Worm (Caenorhabditis elegans) whole organism, late embryonic: Measurements from ENCODE around the gene thn-5.

Experiments
- C38D4.7 ChIP-seq: fragments of 200-800 bp; sonication (Bioruptor generic); optimal IDR thresholded peaks from 2 replicates; lab custom pipeline; 2018; ENCODE audit warnings: mild to moderate bottlenecking, missing genetic modification characterization, moderate library complexity, missing compliant biosample characterization
- K02D7.2 ChIP-seq: sonication (generic microtip); optimal IDR thresholded peaks from 2 replicates; lab custom pipeline; 2017; ENCODE audit warnings: mild to moderate bottlenecking, missing genetic modification characterization, missing compliant biosample characterization
- K09A11.1 ChIP-seq: sonication (generic microtip); optimal IDR thresholded peaks from 2 replicates; lab custom pipeline; 2017; ENCODE audit warnings: antibody characterized with exemption, mild to moderate bottlenecking, missing genetic modification characterization, missing compliant biosample characterization; ENCODE audit not compliant: insufficient read depth
- T23F11.4 ChIP-seq: fragments of 200-800 bp; sonication (Bioruptor generic); optimal IDR thresholded peaks from 2 replicates; lab custom pipeline; 2018; ENCODE audit warnings: mild to moderate bottlenecking, missing genetic modification characterization, missing compliant biosample characterization
- ahr-1 ChIP-seq: sonication (generic microtip); optimal IDR thresholded peaks from 2 replicates; lab custom pipeline; 2016; ENCODE audit warnings: missing genetic modification characterization, missing compliant biosample characterization
- ama-1 ChIP-seq: fragments of 150-350 bp; optimal IDR thresholded peaks from 2 replicates; lab custom pipeline; 2014
- ceh-14 ChIP-seq: sonication (generic microtip); optimal IDR thresholded peaks from 2 replicates; lab custom pipeline; 2016; ENCODE audit warnings: missing genotype, missing genetic modification characterization, missing compliant biosample characterization
- ceh-19 ChIP-seq: fragments of 200-800 bp; sonication (Bioruptor generic); optimal IDR thresholded peaks from 2 replicates; lab custom pipeline; 2018; ENCODE audit warnings: mild to moderate bottlenecking, missing genetic modification characterization, missing compliant biosample characterization
- ceh-24 ChIP-seq: sonication (generic microtip); optimal IDR thresholded peaks from 2 replicates; lab custom pipeline; 2016; ENCODE audit warnings: mild to moderate bottlenecking, missing genetic modification characterization, missing compliant biosample characterization
- ceh-30 ChIP-seq: fragments of 150-350 bp; optimal IDR thresholded peaks from 2 replicates; lab custom pipeline; 2014; ENCODE audit warnings: missing biosample characterization, missing genetic modification characterization
- ceh-31 ChIP-seq: sonication (generic microtip); optimal IDR thresholded peaks from 2 replicates; lab custom pipeline; 2016; ENCODE audit warnings: missing genetic modification characterization, missing compliant biosample characterization
- ceh-45 ChIP-seq: fragments of 200-800 bp; sonication (Bioruptor generic); IDR thresholded peaks from 2 replicates; pipeline ENCODE4 v1.3.6; 2022; ENCODE audit warnings: missing genetic modification reagents, missing genetic modification characterization, missing compliant biosample characterization
- ceh-6 ChIP-seq: fragments of 200-800 bp; sonication (Bioruptor generic); optimal IDR thresholded peaks from 2 replicates; lab custom pipeline; 2018; ENCODE audit warnings: mild to moderate bottlenecking, missing genetic modification characterization, missing compliant biosample characterization
- dve-1 ChIP-seq: sonication (generic microtip); optimal IDR thresholded peaks from 2 replicates; lab custom pipeline; 2017; ENCODE audit warnings: antibody characterized with exemption, mild to moderate bottlenecking, missing genetic modification characterization, missing compliant biosample characterization
- elt-2 ChIP-seq: sonication (generic microtip); optimal IDR thresholded peaks from 2 replicates; lab custom pipeline; 2016; ENCODE audit warnings: missing genetic modification reagents, missing genetic modification characterization, missing compliant biosample characterization
- elt-4 ChIP-seq: sonication (generic microtip); optimal IDR thresholded peaks from 2 replicates; lab custom pipeline; 2016; ENCODE audit warnings: missing genetic modification characterization, missing compliant biosample characterization
- fax-1 ChIP-seq: sonication (generic microtip); optimal IDR thresholded peaks from 2 replicates; lab custom pipeline; 2016; ENCODE audit warnings: missing genotype, missing genetic modification characterization, missing compliant biosample characterization
- fkh-6 ChIP-seq: sonication (generic microtip); optimal IDR thresholded peaks from 2 replicates; lab custom pipeline; 2016; ENCODE audit warnings: missing genetic modification characterization, missing compliant biosample characterization
- gmeb-2 ChIP-seq: sonication (generic microtip); optimal IDR thresholded peaks from 2 replicates; lab custom pipeline; 2016; ENCODE audit warnings: missing genetic modification characterization, inconsistent platforms, missing compliant biosample characterization
- hlh-15 ChIP-seq: sonication (generic microtip); optimal IDR thresholded peaks from 2 replicates; lab custom pipeline; 2016; ENCODE audit warnings: missing genetic modification characterization, missing compliant biosample characterization
- lin-11 ChIP-seq: fragments of 200-800 bp; sonication (Bioruptor generic); optimal IDR thresholded peaks from 2 replicates; lab custom pipeline; 2018; ENCODE audit warnings: mild to moderate bottlenecking, missing genetic modification characterization, missing compliant biosample characterization
- madf-2 ChIP-seq: sonication (generic microtip); optimal IDR thresholded peaks from 2 replicates; lab custom pipeline; 2017; ENCODE audit warnings: missing genetic modification characterization, missing compliant biosample characterization
- mec-3 ChIP-seq: sonication (generic microtip); optimal IDR thresholded peaks from 2 replicates; lab custom pipeline; 2016; ENCODE audit warnings: borderline replicate concordance, missing genetic modification characterization, missing compliant biosample characterization
- nfya-1 ChIP-seq: sonication (generic microtip); optimal IDR thresholded peaks from 2 replicates; lab custom pipeline; 2017; ENCODE audit warnings: missing genetic modification characterization, mild to moderate bottlenecking, missing compliant biosample characterization, antibody characterized with exemption, moderate library complexity
- npax-4 ChIP-seq: sonication (generic microtip); optimal IDR thresholded peaks from 2 replicates; lab custom pipeline; 2016; ENCODE audit warnings: missing genetic modification characterization, missing compliant biosample characterization
- odd-2 ChIP-seq: sonication (generic microtip); optimal IDR thresholded peaks from 2 replicates; lab custom pipeline; 2017; ENCODE audit warnings: antibody characterized with exemption, mild to moderate bottlenecking, missing genetic modification characterization, missing compliant biosample characterization
- pag-3 ChIP-seq: sonication (generic microtip); optimal IDR thresholded peaks from 2 replicates; lab custom pipeline; 2016; ENCODE audit warnings: missing compliant biosample characterization, missing genetic modification characterization, borderline replicate concordance
- pat-9 ChIP-seq: fragments of 200-800 bp; sonication (Bioruptor generic); optimal IDR thresholded peaks from 2 replicates; lab custom pipeline; 2018; ENCODE audit warnings: mild to moderate bottlenecking, missing genetic modification characterization, moderate library complexity, missing compliant biosample characterization
- pax-1 ChIP-seq: fragments of 150-350 bp; optimal IDR thresholded peaks from 2 replicates; lab custom pipeline; 2014; ENCODE audit warnings: missing biosample characterization, missing genetic modification characterization
- pha-4 ChIP-seq: fragments of 150-350 bp; optimal IDR thresholded peaks from 2 replicates; lab custom pipeline; 2018; ENCODE audit warnings: missing biosample characterization, missing genetic modification reagents, missing genetic modification characterization
- pqm-1 ChIP-seq: sonication (generic microtip); optimal IDR thresholded peaks from 2 replicates; lab custom pipeline; 2016; ENCODE audit warnings: missing genetic modification characterization, missing compliant biosample characterization
- pros-1 ChIP-seq: fragments of 150-350 bp; optimal IDR thresholded peaks from 2 replicates; lab custom pipeline; 2014; ENCODE audit warnings: missing biosample characterization, missing genetic modification reagents, missing genetic modification characterization
- ref-2 ChIP-seq: sonication (generic microtip); optimal IDR thresholded peaks from 2 replicates; lab custom pipeline; 2016; ENCODE audit warnings: missing genetic modification characterization, missing compliant biosample characterization
- sdc-2 ChIP-seq: sonication (generic microtip); optimal IDR thresholded peaks from 2 replicates; lab custom pipeline; 2016; ENCODE audit warnings: missing genotype, missing genetic modification characterization, missing compliant biosample characterization
- tbx-2 ChIP-seq: sonication (generic microtip); optimal IDR thresholded peaks from 2 replicates; lab custom pipeline; 2016; ENCODE audit warnings: missing genetic modification characterization, missing compliant biosample characterization
- ttx-3 ChIP-seq: sonication (generic microtip); optimal IDR thresholded peaks from 2 replicates; lab custom pipeline; 2016; ENCODE audit warnings: missing genetic modification reagents, missing genetic modification characterization, missing compliant biosample characterization
- unc-42 ChIP-seq: sonication (generic microtip); optimal IDR thresholded peaks from 2 replicates; lab custom pipeline; 2016; ENCODE audit warnings: missing genotype, missing genetic modification characterization, missing compliant biosample characterization
- unc-55 ChIP-seq: sonication (generic microtip); optimal IDR thresholded peaks from 2 replicates; lab custom pipeline; 2017; ENCODE audit warnings: missing biosample characterization, missing genetic modification reagents, missing genetic modification characterization
- zip-5 ChIP-seq: sonication (generic microtip); optimal IDR thresholded peaks from 2 replicates; lab custom pipeline; 2016; ENCODE audit warnings: missing genetic modification characterization, missing compliant biosample characterization
- ztf-16 ChIP-seq: sonication (generic microtip); optimal IDR thresholded peaks from 2 replicates; lab custom pipeline; 2017; ENCODE audit warnings: missing genetic modification characterization, missing compliant biosample characterization

thn-5 gene

ce11 chrIV:5272518-5272917 is 41.9 kb downstream of the thn-5 start, which contains the start of gene F36H12.3:
TSS of gene F36H12.3 (plus strand) at chrIV:5272818.
- no peak for TF ChIP-seq hlh-15 (tag; lab: Kevin White, UChicago)
- no peak for TF ChIP-seq K09A11.1 (tag; lab: Kevin White, UChicago)
- no peak for TF ChIP-seq fkh-6 (tag; lab: Kevin White, UChicago)
- TF ChIP-seq ref-2 = no peak
- TF ChIP-seq K02D7.2 (tag; lab: Kevin White, UChicago) = no peak
- no peak for TF ChIP-seq lin-11 (tag; lab: Kevin White, UChicago)
- TF ChIP-seq ceh-19 (GFP tag; lab: Kevin White, UChicago) = no peak
- TF ChIP-seq pqm-1 = no peak
- TF ChIP-seq npax-4 (tag; lab: Kevin White, UChicago) = no peak
- no peak for TF ChIP-seq ahr-1 (tag; lab: Kevin White, UChicago)
- no peak for TF ChIP-seq pha-4 (tag; lab: Kevin White, UChicago)
- TF ChIP-seq elt-2 = no peak
- no peak for TF ChIP-seq unc-42 (tag; lab: Kevin White, UChicago)
- no peak for TF ChIP-seq pax-1 (tag; lab: Kevin White, UChicago)
- TF ChIP-seq zip-5 (tag; lab: Kevin White, UChicago) = no peak
- no peak for TF ChIP-seq ttx-3 (tag; lab: Kevin White, UChicago)
- no peak for TF ChIP-seq C38D4.7 (GFP tag; lab: Kevin White, UChicago)
- no peak for TF ChIP-seq ceh-6

ce11 chrIV:5273385-5273784 is 42.8 kb downstream of the thn-5 start:
- no peak for TF ChIP-seq madf-2 (tag; lab: Kevin White, UChicago)
- TF ChIP-seq elt-2 = peak; percentile 70

ce11 chrIV:5274123-5274581 is 43.5 kb downstream of the thn-5 start, which contains the start of gene slfl-4:
TSS of gene slfl-4 (plus strand) at chrIV:5274531.
- TF ChIP-seq fax-1 (tag; lab: Kevin White, UChicago) = no peak
- no peak for TF ChIP-seq K09A11.1 (tag; lab: Kevin White, UChicago)
- no peak for TF ChIP-seq ahr-1 (tag; lab: Kevin White, UChicago)
- TF ChIP-seq ama-1 (lab: Kevin White, UChicago) = no peak
- TF ChIP-seq ceh-14 (tag; lab: Kevin White, UChicago) = no peak
- no peak for TF ChIP-seq tbx-2 (tag; lab: Kevin White, UChicago)
- TF ChIP-seq, all 69 proteins: peak for 0

- TF ChIP-seq tbx-2 (tag; lab: Kevin White, UChicago) = no peak
- TF ChIP-seq nfya-1 (tag; lab: Kevin White, UChicago) = no peak
- no peak for TF ChIP-seq odd-2 (tag; lab: Kevin White, UChicago)
- no peak for TF ChIP-seq pat-9 (tag; lab: Kevin White, UChicago)
- TF ChIP-seq sdc-2 (tag; lab: Kevin White, UChicago) = no peak
- no peak for TF ChIP-seq ahr-1 (tag; lab: Kevin White, UChicago)
- TF ChIP-seq fkh-6 (tag; lab: Kevin White, UChicago) = no peak
- no peak for TF ChIP-seq ceh-31 (tag; lab: Kevin White, UChicago)
- no peak for TF ChIP-seq pag-3
- TF ChIP-seq pros-1 (tag; lab: Kevin White, UChicago) = no peak
- no peak for TF ChIP-seq dve-1 (tag; lab: Kevin White, UChicago)
- no peak for TF ChIP-seq ceh-30 (tag; lab: Kevin White, UChicago)
- no peak for TF ChIP-seq ztf-16 (tag; lab: Kevin White, UChicago)
Measured at ce11 chrIV:5277752-5278151, 47.1 kb downstream of the thn-5 start, which contains the start of gene F36H12.17. TSS of gene F36H12.17 (minus strand) at chrIV:5277852.

ce11 chrIV:5281457-5281856 is 50.8 kb downstream of the thn-5 start:
- TF ChIP-seq elt-4 (tag; lab: Kevin White, UChicago) (no peak), ceh-45 (GFP tag; lab: Robert Waterston, UW) (no peak), sdc-2 (tag; lab: Kevin White, UChicago) (no peak), ceh-14 (tag; lab: Kevin White, UChicago) (no peak), odd-2 (tag; lab: Kevin White, UChicago) (no peak), gmeb-2 (no peak), ceh-24 (tag; lab: Kevin White, UChicago) (no peak), mec-3 (tag; lab: Kevin White, UChicago) (no peak), fkh-6 (tag; lab: Kevin White, UChicago) (no peak), ceh-31 (tag; lab: Kevin White, UChicago) (no peak), pax-1 (tag; lab: Kevin White, UChicago) (no peak), unc-55 (GFP tag; lab: Kevin White, UChicago) (no peak), dve-1 (tag; lab: Kevin White, UChicago) (no peak), T23F11.4 (GFP tag; lab: Kevin White, UChicago) (no peak), ahr-1 (tag; lab: Kevin White, UChicago) (no peak), pha-4 (tag; lab: Kevin White, UChicago) (no peak), C38D4.7 (GFP tag; lab: Kevin White, UChicago) (no peak), ceh-6 (no peak), K02D7.2 (tag; lab: Kevin White, UChicago) (no peak)
